Worm (Caenorhabditis elegans): ENCODE measurements around the gene Y41C4A.9.

Y41C4A.9 gene

ce11 chrIII:11703006-11703775 is 15.3 kb downstream of the Y41C4A.9 start:
- TF ChIP-seq dsc-1 (tag; optimal IDR thresholded peaks at IDR 0.05) (no peak), ztf-4 (tag; optimal IDR thresholded peaks at IDR 0.05) (no peak), grh-1 (GFP tag; IDR thresholded peaks at IDR 0.05) (peak; percentile 60), ets-5 (GFP tag; IDR thresholded peaks at IDR 0.05) (no peak), nhr-85 (tag) (peak; percentile 69), blmp-1 (tag; optimal IDR thresholded peaks at IDR 0.05) (peak; percentile 87)

ce11 chrIII:11701863-11702262 is 16.6 kb downstream of the Y41C4A.9 start:
- TF ChIP-seq ceh-8 (GFP tag; optimal IDR thresholded peaks at IDR 0.05) (peak; percentile 77), elt-3 (tag; optimal IDR thresholded peaks at IDR 0.05) (no peak)

- TF ChIP-seq efl-1 (optimal IDR thresholded peaks at IDR 0.05) (no peak), efl-1 (GFP tag; optimal IDR thresholded peaks at IDR 0.05 in 1 of 2) (peak in 1 of 2 experiments; percentile 53), C34B4.2 (tag; optimal IDR thresholded peaks at IDR 0.05) (no peak), zag-1 (tag; optimal IDR thresholded peaks at IDR 0.05) (no peak), tlp-1 (tag; optimal IDR thresholded peaks at IDR 0.05) (no peak), lin-15B (tag; optimal IDR thresholded peaks at IDR 0.05) (no peak), ceh-8 (GFP tag; optimal IDR thresholded peaks at IDR 0.05) (no peak)
These were observed 18.5 kb downstream of the Y41C4A.9 start, which contains the start of gene pqn-84 for ce11 chrIII:11699959-11700358. Gene pqn-84 (plus strand): TSS chrIII:11700259.

ce11 chrIII:11698569-11698968 is 19.9 kb downstream of the Y41C4A.9 start, which contains the start of gene Y41C4A.7:
Gene Y41C4A.7 (plus strand): TSS chrIII:11698869.
- no peak for TF ChIP-seq jun-1 (tag; optimal IDR thresholded peaks at IDR 0.05)
- TF ChIP-seq nhr-12 (tag; optimal IDR thresholded peaks at IDR 0.05): no peak
- no peak for TF ChIP-seq mep-1 (tag; optimal IDR thresholded peaks at IDR 0.05)
- TF ChIP-seq ama-1 (optimal IDR thresholded peaks at IDR 0.05): no peak
- no peak for TF ChIP-seq unc-30 (tag; optimal IDR thresholded peaks at IDR 0.05)
- no peak for TF ChIP-seq elt-2 (tag; optimal IDR thresholded peaks at IDR 0.05)
- no peak for TF ChIP-seq nhr-237 (tag; optimal IDR thresholded peaks at IDR 0.05)

ce11 chrIII:11696273-11696672 is 22.2 kb downstream of the Y41C4A.9 start, which contains the start of gene Y41C4A.6:
Gene Y41C4A.6 (plus strand): TSS chrIII:11696573.
- TF ChIP-seq nhr-12 (tag; optimal IDR thresholded peaks at IDR 0.05) (no peak), fkh-8 (tag; optimal IDR thresholded peaks at IDR 0.05) (peak; percentile 35)

- TF ChIP-seq grh-1 (GFP tag; IDR thresholded peaks at IDR 0.05) (peak; percentile 26; the same call in 1 of the 2 replicates), nhr-47 (tag; optimal IDR thresholded peaks at IDR 0.05) (peak; percentile 7), nhr-71 (tag; optimal IDR thresholded peaks at IDR 0.05) (peak; percentile 14), ces-1 (GFP tag; optimal IDR thresholded peaks at IDR 0.05) (no peak), egl-27 (tag; optimal IDR thresholded peaks at IDR 0.05) (no peak), xbp-1 (tag; optimal IDR thresholded peaks at IDR 0.05) (no peak), fkh-4 (tag; optimal IDR thresholded peaks at IDR 0.05; ENCODE audit: borderline replicate concordance) (no peak), fkh-8 (tag; optimal IDR thresholded peaks at IDR 0.05) (peak; percentile 50)
These were observed 23.5 kb downstream of the Y41C4A.9 start, which contains the start of gene Y41C4A.22 for ce11 chrIII:11694975-11695374. Gene Y41C4A.22 (plus strand): TSS chrIII:11695275.

- TF ChIP-seq nhr-71 (tag; optimal IDR thresholded peaks at IDR 0.05): peak; percentile 12
- no peak for TF ChIP-seq efl-1 (optimal IDR thresholded peaks at IDR 0.05)
- TF ChIP-seq efl-1 (GFP tag; optimal IDR thresholded peaks at IDR 0.05 in 1 of 2): peak in 1 of 2 experiments; percentile 53
- TF ChIP-seq mep-1 (tag; optimal IDR thresholded peaks at IDR 0.05): no peak
These were observed 23.9 kb downstream of the Y41C4A.9 start for ce11 chrIII:11694506-11694947.
